Worm (Caenorhabditis elegans) whole organism, early embryonic: ENCODE results near the gene ndub-2.
A peak's percentile ranks its signal among the peaks of the same experiment; 100 is the strongest.

Experiments used
- B0310.2 ChIP-seq: sonication (generic microtip); optimal IDR thresholded peaks from 2 replicates; lab custom pipeline; 2016; ENCODE audit warnings: mild to moderate bottlenecking, missing genetic modification characterization, missing compliant biosample characterization
- F13C5.2 ChIP-seq: sonication (generic microtip); optimal IDR thresholded peaks from 2 replicates; lab custom pipeline; 2017; ENCODE audit warnings: mild to moderate bottlenecking, missing genetic modification characterization, inconsistent platforms, missing compliant biosample characterization
- aly-1 ChIP-seq: sonication (generic microtip); optimal IDR thresholded peaks from 2 replicates; lab custom pipeline; 2016; ENCODE audit warnings: missing genetic modification characterization, missing compliant biosample characterization
- ama-1 ChIP-seq: fragments of 150-350 bp; optimal IDR thresholded peaks from 2 replicates; lab custom pipeline; 2014
- ceh-13 ChIP-seq: fragments of 200-800 bp; sonication (Bioruptor generic); optimal IDR thresholded peaks from 2 replicates; lab custom pipeline; 2018; ENCODE audit warnings: mild to moderate bottlenecking, missing genetic modification characterization, missing compliant biosample characterization
- ceh-36 ChIP-seq: sonication (generic microtip); optimal IDR thresholded peaks from 2 replicates; lab custom pipeline; 2016; ENCODE audit warnings: missing genetic modification characterization, inconsistent platforms, missing compliant biosample characterization
- ets-7 ChIP-seq: sonication (generic microtip); optimal IDR thresholded peaks from 2 replicates; lab custom pipeline; 2016; ENCODE audit warnings: missing genotype, missing genetic modification characterization, missing compliant biosample characterization
- flt-1 ChIP-seq: fragments of 200-800 bp; sonication (Bioruptor generic); IDR thresholded peaks from 2 replicates; pipeline ENCODE4 v1.3.6; 2022; ENCODE audit warnings: missing genetic modification characterization, missing compliant biosample characterization
- hmbx-1 ChIP-seq: sonication (generic microtip); optimal IDR thresholded peaks from 2 replicates; lab custom pipeline; 2016; ENCODE audit warnings: mild to moderate bottlenecking, missing genetic modification characterization, missing compliant biosample characterization
- hmg-4 ChIP-seq: fragments of 200-800 bp; sonication (Bioruptor generic); optimal IDR thresholded peaks from 2 replicates; lab custom pipeline; 2018; ENCODE audit warnings: mild to moderate bottlenecking, missing genetic modification characterization, missing compliant biosample characterization
- hnd-1 ChIP-seq: sonication (generic microtip); optimal IDR thresholded peaks from 2 replicates; lab custom pipeline; 2016; ENCODE audit warnings: missing genetic modification characterization, missing compliant biosample characterization
- pes-1 ChIP-seq: fragments of 200-800 bp; sonication (Bioruptor generic); IDR thresholded peaks from 2 replicates; pipeline ENCODE4 v1.3.6; 2022; ENCODE audit warnings: missing genetic modification reagents, missing genetic modification characterization, missing compliant biosample characterization
- scrt-1 ChIP-seq: fragments of 200-800 bp; sonication (Bioruptor generic); IDR thresholded peaks from 2 replicates; pipeline ENCODE4 v1.3.6; 2022; ENCODE audit warnings: missing genetic modification characterization, missing compliant biosample characterization
- sea-1 ChIP-seq: fragments of 200-800 bp; sonication (Bioruptor generic); conservative IDR thresholded peaks from 2 replicates; pipeline ENCODE4 v1.3.6; 2022; ENCODE audit warnings: missing genetic modification characterization, missing compliant biosample characterization
- tbx-11 ChIP-seq: fragments of 200-800 bp; sonication (Bioruptor generic); IDR thresholded peaks from 2 replicates; pipeline ENCODE4 v1.3.6; 2022; ENCODE audit warnings: missing genetic modification characterization, missing compliant biosample characterization
- tbx-37 ChIP-seq: fragments of 200-800 bp; sonication (Bioruptor generic); conservative IDR thresholded peaks from 2 replicates; pipeline ENCODE4 v1.3.6; 2022; ENCODE audit warnings: missing genetic modification reagents, missing genetic modification characterization, missing compliant biosample characterization
- tra-4 ChIP-seq: sonication (generic microtip); optimal IDR thresholded peaks from 2 replicates; lab custom pipeline; 2017; ENCODE audit warnings: missing genetic modification characterization, missing compliant biosample characterization

ndub-2 gene

DNA sequence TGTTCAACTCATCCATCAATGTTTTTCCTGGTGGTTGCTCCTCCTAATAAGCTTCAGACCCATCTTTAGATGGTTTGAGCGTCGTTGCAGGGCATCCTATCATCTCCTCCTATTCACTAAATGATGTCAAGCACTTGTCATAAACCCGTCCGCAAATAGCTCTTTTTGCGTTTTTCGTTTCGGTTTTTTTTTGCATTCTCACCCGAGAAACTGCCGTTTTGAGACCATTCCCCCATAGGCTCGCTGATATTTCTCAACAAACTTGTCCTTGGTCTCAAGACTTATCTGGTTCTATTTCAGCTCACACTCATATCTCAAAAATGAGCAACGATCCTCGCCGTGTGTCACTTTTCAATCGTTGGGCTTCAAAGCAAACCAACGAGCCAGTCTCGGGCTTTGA, 35.8 kb upstream of the ndub-2 start, which contains the start of gene cal-2:
TSS of gene cal-2 (plus strand) at position 301 of the 400 bp plus-strand sequence.
- TF ChIP-seq flt-1 (GFP tag; lab: Robert Waterston, UW) (no peak), hmbx-1 (tag; lab: Kevin White, UChicago) (no peak), B0310.2 (tag; lab: Kevin White, UChicago) (no peak), F13C5.2 (no peak), ceh-13 (GFP tag; lab: Kevin White, UChicago) (no peak), tra-4 (tag; lab: Kevin White, UChicago) (no peak), ets-7 (tag; lab: Kevin White, UChicago) (no peak), hnd-1 (no peak), tbx-11 (GFP tag; lab: Robert Waterston, UW) (no peak), ama-1 (lab: Kevin White, UChicago) (no peak), sea-1 (GFP tag; lab: Robert Waterston, UW) (no peak)

ce11 chrII:8961450-8961849, 34.7 kb upstream of the ndub-2 start:
- TF ChIP-seq sea-1 (GFP tag; lab: Robert Waterston, UW) (no peak), ceh-36 (tag; lab: Kevin White, UChicago) (no peak), B0310.2 (tag; lab: Kevin White, UChicago) (no peak), tbx-37 (GFP tag; lab: Robert Waterston, UW) (no peak), flt-1 (GFP tag; lab: Robert Waterston, UW) (no peak), hnd-1 (no peak), ceh-13 (GFP tag; lab: Kevin White, UChicago) (no peak), tbx-11 (GFP tag; lab: Robert Waterston, UW) (no peak), ama-1 (lab: Kevin White, UChicago) (no peak), hmg-4 (no peak), hmbx-1 (tag; lab: Kevin White, UChicago) (no peak), aly-1 (tag; lab: Kevin White, UChicago) (no peak), tra-4 (tag; lab: Kevin White, UChicago) (no peak), ets-7 (tag; lab: Kevin White, UChicago) (no peak), scrt-1 (GFP tag; lab: Robert Waterston, UW) (no peak), F13C5.2 (no peak), pes-1 (GFP tag; lab: Robert Waterston, UW) (no peak)

- TF ChIP-seq aly-1 (tag; lab: Kevin White, UChicago), result no peak
- TF ChIP-seq hmg-4, result no peak
- TF ChIP-seq scrt-1 (GFP tag; lab: Robert Waterston, UW), result no peak
- no peak for TF ChIP-seq hmbx-1 (tag; lab: Kevin White, UChicago)
- no peak for TF ChIP-seq F13C5.2
Observed at ce11 chrII:8962206-8962605, 34.0 kb upstream of the ndub-2 start.

DNA sequence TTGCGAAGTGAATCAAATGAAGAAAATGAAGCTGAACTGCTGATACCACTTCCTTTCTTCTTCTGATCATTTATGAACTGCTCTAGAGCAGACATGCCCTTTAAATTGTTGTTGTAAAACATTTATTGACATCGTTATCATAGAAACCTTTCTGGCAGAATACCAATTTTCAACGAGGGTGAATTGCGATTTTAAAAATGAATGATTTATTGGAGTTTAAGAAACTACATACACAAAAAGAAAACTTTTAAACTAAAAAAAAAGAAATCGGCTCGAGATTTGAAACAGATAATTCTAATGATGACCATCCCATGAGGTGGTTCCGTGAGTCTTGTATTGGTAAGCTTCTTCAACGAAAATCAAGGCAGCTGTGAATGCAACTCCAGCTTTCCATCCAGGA, 32.1 kb upstream of the ndub-2 start, which contains the start of gene sftd-3:
TSS of gene sftd-3 (minus strand) at position 101 of the 400 bp plus-strand sequence.
- TF ChIP-seq aly-1 (tag; lab: Kevin White, UChicago) (no peak), tbx-11 (GFP tag; lab: Robert Waterston, UW) (no peak), ceh-36 (tag; lab: Kevin White, UChicago) (no peak), B0310.2 (tag; lab: Kevin White, UChicago) (no peak), ceh-13 (GFP tag; lab: Kevin White, UChicago) (no peak), hmg-4 (no peak), pes-1 (GFP tag; lab: Robert Waterston, UW) (no peak), hmbx-1 (tag; lab: Kevin White, UChicago) (no peak), flt-1 (GFP tag; lab: Robert Waterston, UW) (no peak), hnd-1 (no peak), tbx-37 (GFP tag; lab: Robert Waterston, UW) (no peak), scrt-1 (GFP tag; lab: Robert Waterston, UW) (no peak), ama-1 (lab: Kevin White, UChicago) (no peak), tra-4 (tag; lab: Kevin White, UChicago) (no peak), F13C5.2 (no peak)

- TF ChIP-seq B0310.2 (tag; lab: Kevin White, UChicago), result no peak
- no peak for TF ChIP-seq tra-4 (tag; lab: Kevin White, UChicago)
- TF ChIP-seq F13C5.2, result no peak
- TF ChIP-seq flt-1 (GFP tag; lab: Robert Waterston, UW), result no peak
- TF ChIP-seq ceh-36 (tag; lab: Kevin White, UChicago), result no peak
- TF ChIP-seq sea-1 (GFP tag; lab: Robert Waterston, UW), result no peak
- no peak for TF ChIP-seq tbx-37 (GFP tag; lab: Robert Waterston, UW)
- no peak for TF ChIP-seq ceh-13 (GFP tag; lab: Kevin White, UChicago)
- no peak for TF ChIP-seq aly-1 (tag; lab: Kevin White, UChicago)
Observed at ce11 chrII:8964835-8965234, 31.3 kb upstream of the ndub-2 start, which contains the start of the genes ndub-3 and C18E9.2. Gene ndub-3, minus strand, starts transcription at chrII:8964890. Gene C18E9.2, plus strand, starts transcription at chrII:8965006.

DNA sequence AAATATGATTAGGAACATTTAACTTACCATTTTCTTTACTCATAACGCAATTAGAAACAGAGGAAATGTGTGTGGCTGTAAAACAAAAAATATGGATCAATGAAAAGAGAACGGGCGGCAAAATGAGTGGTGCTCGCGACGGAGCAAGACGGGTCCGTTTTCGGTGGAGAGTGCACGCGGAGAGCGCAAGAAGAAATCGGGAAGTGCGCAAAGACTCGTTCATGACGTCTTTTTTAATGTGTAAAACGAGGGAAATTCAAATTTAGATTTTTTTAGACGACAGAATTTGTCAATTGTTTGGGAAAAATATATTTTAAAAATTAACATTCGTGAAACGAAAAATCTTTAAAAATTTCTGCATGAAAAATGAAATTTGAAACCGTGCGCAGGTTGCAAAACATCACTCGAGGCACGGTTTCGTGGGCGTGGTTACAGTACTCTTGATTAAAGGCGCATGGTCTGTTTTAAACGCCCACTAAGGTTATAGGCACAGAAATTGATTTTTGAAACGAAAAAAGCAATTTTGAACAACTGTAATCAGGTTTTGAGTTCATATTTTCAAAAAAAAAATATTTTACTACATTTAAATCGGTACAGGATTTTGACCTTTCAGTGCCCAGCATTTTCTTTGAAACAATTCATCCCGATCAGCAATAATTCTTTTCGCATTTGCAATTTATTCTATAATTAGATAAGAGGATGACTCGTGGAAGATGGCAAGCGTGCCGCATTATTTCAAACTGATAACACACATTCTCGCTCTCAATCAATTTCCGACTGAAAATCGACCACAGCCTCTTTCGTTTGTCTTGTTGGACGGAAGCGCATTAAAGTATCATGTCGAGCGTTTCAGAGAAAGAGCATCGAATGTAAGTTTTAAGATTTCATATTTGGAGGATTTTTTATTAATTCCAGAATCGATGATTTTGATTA, 26.6 kb upstream of the ndub-2 start, which contains the start of the genes szy-20 and C18E9.5:
TSS of gene szy-20 (minus strand) at position 83 of the 933 bp plus-strand sequence.
TSS of gene C18E9.5 (plus strand) at position 730 of the 933 bp plus-strand sequence.
- TF ChIP-seq hmg-4 (peak; percentile 67), aly-1 (tag; lab: Kevin White, UChicago) (no peak), B0310.2 (tag; lab: Kevin White, UChicago) (no peak), hmbx-1 (tag; lab: Kevin White, UChicago) (no peak), F13C5.2 (peak; percentile 82), tbx-37 (GFP tag; lab: Robert Waterston, UW) (0 out of 2 replicates have a peak, but pooled peaks have one; percentile 22)
